Fruit fly (Drosophila melanogaster) whole organism, embryonic: ENCODE data around the gene Cpsf100.

ENCODE experiments used
- Awh ChIP-seq: fragments of 200-800 bp; sonication (Bioruptor generic); IDR thresholded peaks from 2 replicates; pipeline ENCODE4, ENCODE4 v1.3.6; 2022; ENCODE audit warnings: missing biosample characterization, missing genetic modification characterization
- Blimp-1 ChIP-seq: fragments of 200-800 bp; sonication (Bioruptor generic); optimal IDR thresholded peaks from 3 replicates; lab custom pipeline; 2018; ENCODE audit warnings: missing biosample characterization, missing genetic modification characterization, mild to moderate bottlenecking, moderate library complexity, missing genetic modification reagents
- BtbVII ChIP-seq: fragments of 200-800 bp; sonication (Bioruptor generic); optimal IDR thresholded peaks from 3 replicates; lab custom pipeline; 2017; ENCODE audit warnings: missing biosample characterization, mild to moderate bottlenecking, missing genetic modification characterization
- CG10274 ChIP-seq: fragments of 200-800 bp; sonication (Bioruptor generic); optimal IDR thresholded peaks from 3 replicates; lab custom pipeline; 2017; ENCODE audit warnings: missing biosample characterization, mild to moderate bottlenecking, missing genetic modification characterization
- CG10431 ChIP-seq: fragments of 200-800 bp; sonication (Bioruptor generic); optimal IDR thresholded peaks from 3 replicates; lab custom pipeline; 2018; ENCODE audit warnings: missing biosample characterization, mild to moderate bottlenecking, missing genetic modification characterization
- CG12071 ChIP-seq: fragments of 200-800 bp; sonication (Bioruptor generic); optimal IDR thresholded peaks from 3 replicates; lab custom pipeline; 2018; ENCODE audit warnings: missing biosample characterization, mild to moderate bottlenecking, missing genetic modification characterization
- CG13624 ChIP-seq: fragments of 200-800 bp; sonication (Bioruptor generic); optimal IDR thresholded peaks from 2 replicates; lab custom pipeline; 2016; ENCODE audit warnings: missing biosample characterization, missing genetic modification characterization
- CG14050 ChIP-seq: fragments of 200-800 bp; sonication (Bioruptor generic); IDR thresholded peaks from 3 replicates; pipeline ENCODE4 v1.3.6; 2022; ENCODE audit warnings: missing biosample characterization, missing genetic modification characterization
- CG15269 ChIP-seq: fragments of 200-800 bp; sonication (Bioruptor generic); optimal IDR thresholded peaks from 2 replicates; lab custom pipeline; 2018; ENCODE audit warnings: missing biosample characterization, mild to moderate bottlenecking, missing genetic modification characterization, moderate library complexity
- CG15514 ChIP-seq: fragments of 200-800 bp; sonication (Bioruptor generic); optimal IDR thresholded peaks from 3 replicates; lab custom pipeline; 2017; ENCODE audit warnings: missing biosample characterization, missing genetic modification characterization, mild to moderate bottlenecking, moderate library complexity, missing genetic modification reagents
- CG17385 ChIP-seq: fragments of 200-800 bp; sonication (Bioruptor generic); optimal IDR thresholded peaks from 3 replicates; lab custom pipeline; 2018; ENCODE audit warnings: missing biosample characterization, mild to moderate bottlenecking, missing genetic modification characterization
- CG2712 ChIP-seq: fragments of 200-800 bp; optimal IDR thresholded peaks from 3 replicates; lab custom pipeline; 2019; ENCODE audit warnings: missing biosample characterization, mild to moderate bottlenecking, missing genetic modification characterization, moderate library complexity
- CG3995 ChIP-seq: fragments of 200-800 bp; sonication (Bioruptor generic); optimal IDR thresholded peaks from 3 replicates; lab custom pipeline; 2016; ENCODE audit warnings: missing biosample characterization, missing genetic modification characterization
- CG4360 ChIP-seq: fragments of 200-800 bp; sonication (Bioruptor generic); IDR thresholded peaks from 2 replicates; pipeline ENCODE4 v1.3.6; 2022; ENCODE audit warnings: missing biosample characterization, missing genetic modification characterization
- CG43689 ChIP-seq: fragments of 200-800 bp; sonication (Bioruptor generic); IDR thresholded peaks from 2 replicates; pipeline ENCODE4 v1.3.6; 2022; ENCODE audit warnings: missing biosample characterization, missing genetic modification characterization
- CG4424 ChIP-seq: fragments of 200-800 bp; sonication (Bioruptor generic); optimal IDR thresholded peaks from 3 replicates; lab custom pipeline; 2016; ENCODE audit warnings: missing biosample characterization, missing genetic modification characterization
- CG4707 ChIP-seq: fragments of 200-800 bp; sonication (Bioruptor generic); optimal IDR thresholded peaks from 2 replicates; lab custom pipeline; 2018; ENCODE audit warnings: missing biosample characterization, mild to moderate bottlenecking, missing genetic modification characterization, moderate library complexity
- CG7372 ChIP-seq: fragments of 200-800 bp; sonication (Bioruptor generic); IDR thresholded peaks from 2 replicates; pipeline ENCODE4 v1.3.6; 2022; ENCODE audit warnings: missing biosample characterization, missing genetic modification characterization
- CG8281 ChIP-seq: fragments of 200-800 bp; sonication (Bioruptor generic); optimal IDR thresholded peaks from 2 replicates; lab custom pipeline; 2018; ENCODE audit warnings: missing biosample characterization, mild to moderate bottlenecking, missing genetic modification characterization, moderate library complexity
- CG8290 ChIP-seq, 3 experiments: fragments of 200-800 bp; sonication (Bioruptor generic); optimal IDR thresholded peaks; 2 replicates each; lab custom pipeline; 2016 to 2019; ENCODE audit warnings: missing biosample characterization in 3 of 3, missing genetic modification characterization in 3 of 3, mild to moderate bottlenecking in 2 of 3, moderate library complexity in 1 of 3
- CG8359 ChIP-seq: fragments of 200-800 bp; sonication (Bioruptor generic); optimal IDR thresholded peaks from 2 replicates; lab custom pipeline; 2017; ENCODE audit warnings: missing biosample characterization, mild to moderate bottlenecking, missing genetic modification characterization, borderline replicate concordance
- Camta ChIP-seq: fragments of 200-800 bp; sonication (Bioruptor generic); optimal IDR thresholded peaks from 2 replicates; lab custom pipeline; 2016; ENCODE audit warnings: missing biosample characterization, missing genetic modification characterization
- CrebB ChIP-seq: fragments of 200-800 bp; sonication (Bioruptor generic); optimal IDR thresholded peaks from 3 replicates; lab custom pipeline; 2018; ENCODE audit warnings: missing biosample characterization, mild to moderate bottlenecking, missing genetic modification characterization
- D19B ChIP-seq: fragments of 200-800 bp; sonication (Bioruptor generic); optimal IDR thresholded peaks from 2 replicates; lab custom pipeline; 2017; ENCODE audit warnings: missing biosample characterization, mild to moderate bottlenecking, missing genetic modification characterization
- Fer2 ChIP-seq: fragments of 200-800 bp; sonication (Bioruptor generic); optimal IDR thresholded peaks from 2 replicates; lab custom pipeline; 2018; ENCODE audit warnings: missing biosample characterization, mild to moderate bottlenecking, missing genetic modification characterization, moderate library complexity
- HLH4C ChIP-seq: fragments of 200-800 bp; sonication (Bioruptor generic); IDR thresholded peaks from 3 replicates; pipeline ENCODE4 v1.3.6; 2022; ENCODE audit warnings: missing biosample characterization, missing genetic modification characterization; ENCODE audit not compliant: partially characterized antibody
- Hr3 ChIP-seq: fragments of 200-800 bp; sonication (Bioruptor generic); optimal IDR thresholded peaks from 3 replicates; lab custom pipeline; 2016; ENCODE audit warnings: missing biosample characterization, missing genetic modification characterization
- NfI ChIP-seq: fragments of 200-800 bp; sonication (Bioruptor generic); optimal IDR thresholded peaks from 3 replicates; lab custom pipeline; 2018; ENCODE audit warnings: missing biosample characterization, mild to moderate bottlenecking, missing genetic modification characterization, moderate library complexity
- Poxn ChIP-seq: fragments of 200-800 bp; sonication (Bioruptor generic); IDR thresholded peaks from 2 replicates; pipeline ENCODE4 v1.3.6; 2022; ENCODE audit warnings: missing biosample characterization, missing genetic modification characterization
- Xrp1 ChIP-seq: fragments of 200-800 bp; sonication (Bioruptor generic); IDR thresholded peaks from 2 replicates; pipeline ENCODE4 v1.3.6; 2022; ENCODE audit warnings: missing biosample characterization, missing genetic modification characterization
- al ChIP-seq: fragments of 200-800 bp; sonication (Bioruptor generic); IDR thresholded peaks from 2 replicates; pipeline ENCODE4 v1.3.6; 2022; ENCODE audit warnings: missing biosample characterization, missing genetic modification characterization
- ash1 ChIP-seq: fragments of 200-800 bp; sonication (Bioruptor generic); optimal IDR thresholded peaks from 2 replicates; lab custom pipeline; 2018; ENCODE audit warnings: missing biosample characterization, mild to moderate bottlenecking, missing genetic modification characterization
- cas ChIP-seq: fragments of 200-800 bp; sonication (Bioruptor generic); IDR thresholded peaks from 2 replicates; pipeline ENCODE4 v1.3.6; 2022; ENCODE audit warnings: missing biosample characterization, missing genetic modification characterization
- chm ChIP-seq: fragments of 200-800 bp; sonication (Bioruptor generic); IDR thresholded peaks from 2 replicates; pipeline ENCODE4 v1.3.6; 2022; ENCODE audit warnings: missing biosample characterization, missing genetic modification characterization
- croc ChIP-seq: fragments of 200-800 bp; sonication (Bioruptor generic); conservative IDR thresholded peaks from 3 replicates; pipeline ENCODE4 v1.3.6; 2022; ENCODE audit warnings: missing biosample characterization, missing genetic modification characterization
- dpn ChIP-seq, 2 experiments: fragments of 200-800 bp; sonication (Bioruptor generic); optimal IDR thresholded peaks; 3 replicates each; lab custom pipeline; 2016; ENCODE audit warnings: missing biosample characterization in 2 of 2, missing genetic modification characterization in 2 of 2
- fd96Cb ChIP-seq: fragments of 200-800 bp; sonication (Bioruptor generic); optimal IDR thresholded peaks from 2 replicates; lab custom pipeline; 2018; ENCODE audit warnings: missing biosample characterization, mild to moderate bottlenecking, missing genetic modification characterization, moderate library complexity
- gcm ChIP-seq: fragments of 200-800 bp; sonication (Bioruptor generic); optimal IDR thresholded peaks from 2 replicates; lab custom pipeline; 2019; ENCODE audit warnings: missing biosample characterization, mild to moderate bottlenecking, missing genetic modification characterization, moderate library complexity
- gfzf ChIP-seq: fragments of 200-800 bp; sonication (Bioruptor generic); optimal IDR thresholded peaks from 2 replicates; lab custom pipeline; 2016; ENCODE audit warnings: missing biosample characterization, mild to moderate bottlenecking, missing genetic modification characterization, moderate library complexity
- kah ChIP-seq: fragments of 200-800 bp; sonication (Bioruptor generic); optimal IDR thresholded peaks from 2 replicates; lab custom pipeline; 2018; ENCODE audit warnings: missing biosample characterization, mild to moderate bottlenecking, missing genetic modification characterization
- lilli ChIP-seq: fragments of 200-800 bp; sonication (Bioruptor generic); optimal IDR thresholded peaks from 3 replicates; lab custom pipeline; 2016; ENCODE audit warnings: missing biosample characterization, missing genetic modification characterization
- pb ChIP-seq: fragments of 200-800 bp; sonication (Bioruptor generic); optimal IDR thresholded peaks from 3 replicates; lab custom pipeline; 2016; ENCODE audit warnings: missing biosample characterization, missing genetic modification characterization
- scrt ChIP-seq: fragments of 200-800 bp; sonication (Bioruptor generic); optimal IDR thresholded peaks from 2 replicates; lab custom pipeline; 2018; ENCODE audit warnings: missing biosample characterization, mild to moderate bottlenecking, missing genetic modification characterization, moderate library complexity
- so ChIP-seq: fragments of 200-800 bp; sonication (Bioruptor generic); IDR thresholded peaks from 3 replicates; pipeline ENCODE4 v1.3.6; 2022; ENCODE audit warnings: missing biosample characterization, missing genetic modification characterization
- tap ChIP-seq: fragments of 200-800 bp; optimal IDR thresholded peaks from 3 replicates; lab custom pipeline; 2019; ENCODE audit warnings: missing biosample characterization, mild to moderate bottlenecking, missing genetic modification characterization, moderate library complexity
- ttk ChIP-seq: fragments of 200-800 bp; sonication (Bioruptor generic); IDR thresholded peaks from 2 replicates; pipeline ENCODE4 v2.1.2; 2022; ENCODE audit warnings: missing biosample characterization, missing genetic modification characterization
- tup ChIP-seq: fragments of 200-800 bp; sonication (Bioruptor generic); optimal IDR thresholded peaks from 2 replicates; lab custom pipeline; 2016; ENCODE audit warnings: missing biosample characterization, mild to moderate bottlenecking, missing genetic modification characterization, moderate library complexity
- wor ChIP-seq: fragments of 200-800 bp; sonication (Bioruptor generic); IDR thresholded peaks from 2 replicates; pipeline ENCODE4 v1.3.6; 2022; ENCODE audit warnings: missing biosample characterization, missing genetic modification characterization
- yki ChIP-seq: fragments of >200 bp; optimal IDR thresholded peaks from 3 replicates; lab custom pipeline; 2018
- zfh1 ChIP-seq: fragments of 200-800 bp; sonication (Bioruptor generic); IDR thresholded peaks from 3 replicates; pipeline ENCODE4 v1.3.6; 2022; ENCODE audit warnings: missing biosample characterization, missing genetic modification characterization

Gene Cpsf100

dm6 chr3R:29063207-29063920 is 29.0 kb downstream of the Cpsf100 start (continued):
- TF ChIP-seq CG12071 (GFP tag; lab: Kevin White, UChicago): no peak
- TF ChIP-seq dpn (GFP tag; optimal IDR thresholded peaks at IDR 0.05; lab: Kevin White, UChicago): peak; percentile 38 to 48
- TF ChIP-seq NfI: peak; percentile 78
- TF ChIP-seq wor (GFP tag; lab: Robert Waterston, UW): no peak
- no peak for TF ChIP-seq CG43689 (GFP tag; lab: Robert Waterston, UW)
- no peak for TF ChIP-seq Camta
- TF ChIP-seq Fer2 (tag; lab: Kevin White, UChicago): peak; percentile 81
- TF ChIP-seq CG10431: peak; percentile 68
- TF ChIP-seq CG8359 (GFP tag; lab: Kevin White, UChicago): peak; percentile 4
- TF ChIP-seq Xrp1 (GFP tag; lab: Robert Waterston, UW): no peak
- peak; percentile 56 for TF ChIP-seq CG4424 (GFP tag; lab: Kevin White, UChicago)
- no peak for TF ChIP-seq CG4707 (GFP tag; lab: Kevin White, UChicago)
- no peak for TF ChIP-seq ash1 (GFP tag; lab: Kevin White, UChicago)
- peak; percentile 44 for TF ChIP-seq CG8281 (tag; lab: Kevin White, UChicago)
- TF ChIP-seq tup (GFP tag; lab: Kevin White, UChicago): peak; percentile 3
- peak; percentile 68 for TF ChIP-seq Hr3 (GFP tag; lab: Kevin White, UChicago)
- peak; percentile 65 for TF ChIP-seq tap (tag; lab: Kevin White, UChicago)
- no peak for TF ChIP-seq HLH4C
- peak; percentile 21 for TF ChIP-seq CG10274
- no peak for TF ChIP-seq CG7372
- peak; percentile 19 for TF ChIP-seq gfzf
- TF ChIP-seq CG14050: no peak
- peak; percentile 10 for TF ChIP-seq gcm
- TF ChIP-seq BtbVII (GFP tag; lab: Kevin White, UChicago): peak; percentile 62
- no peak for TF ChIP-seq al (GFP tag; lab: Robert Waterston, UW)
- TF ChIP-seq Awh (GFP tag; lab: Robert Waterston, UW): no peak
- no peak for TF ChIP-seq scrt (GFP tag; lab: Kevin White, UChicago)
- TF ChIP-seq croc: peak; percentile 44; the same call in 2 of the 3 replicates
- peak; percentile 69 for TF ChIP-seq Blimp-1 (GFP tag; lab: Kevin White, UChicago)
- peak; percentile 70 for TF ChIP-seq D19B (GFP tag; lab: Kevin White, UChicago)
- TF ChIP-seq pb (GFP tag; lab: Kevin White, UChicago): no peak
- TF ChIP-seq kah: peak; percentile 25
- TF ChIP-seq CG4360 (GFP tag; lab: Robert Waterston, UW): no peak
- no peak for TF ChIP-seq cas
- no peak for TF ChIP-seq so (GFP tag; lab: Robert Waterston, UW)
- no peak for TF ChIP-seq ttk (GFP tag; lab: Robert Waterston, UW)
- peak; percentile 82 for TF ChIP-seq CG2712 (tag; lab: Kevin White, UChicago)
- TF ChIP-seq CG17385: peak; percentile 74
- TF ChIP-seq chm: no peak
- peak; percentile 59 for TF ChIP-seq CG13624 (GFP tag; lab: Kevin White, UChicago)
- TF ChIP-seq CG15269 (tag; lab: Kevin White, UChicago): peak; percentile 87
- no peak for TF ChIP-seq CG8290 (GFP tag; optimal IDR thresholded peaks at IDR 0.05; lab: Kevin White, UChicago)
- TF ChIP-seq CG8290 (tag; optimal IDR thresholded peaks at IDR 0.05; lab: Kevin White, UChicago): peak in 1 of 2 experiments; percentile 79
- no peak for TF ChIP-seq CG3995
- TF ChIP-seq lilli: peak; percentile 72
- TF ChIP-seq yki: no peak
- peak; percentile 75 for TF ChIP-seq fd96Cb (tag; lab: Kevin White, UChicago)
- TF ChIP-seq CG15514: peak; percentile 30
- TF ChIP-seq Poxn: no peak
- TF ChIP-seq CrebB (tag; lab: Kevin White, UChicago): no peak
- no peak for TF ChIP-seq zfh1
